Fruit fly (Drosophila melanogaster) whole organism, embryonic: ENCODE data around the gene CG43448.
A peak's percentile ranks its signal among the peaks of the same experiment; 100 is the strongest.

Experiments
- B-H2 ChIP-seq: fragments of 200-800 bp; sonication (Bioruptor generic); optimal IDR thresholded peaks from 2 replicates; lab custom pipeline; 2018; ENCODE audit warnings: missing biosample characterization, mild to moderate bottlenecking, missing genetic modification characterization
- Bteb2 ChIP-seq: fragments of 200-800 bp; sonication (Bioruptor generic); optimal IDR thresholded peaks from 2 replicates; lab custom pipeline; 2016; ENCODE audit warnings: missing biosample characterization, missing genetic modification characterization
- CG10267 ChIP-seq: fragments of 200-800 bp; sonication (Bioruptor generic); optimal IDR thresholded peaks from 2 replicates; lab custom pipeline; 2018; ENCODE audit warnings: missing biosample characterization, mild to moderate bottlenecking, missing genetic modification characterization, moderate library complexity
- CG10654 ChIP-seq: fragments of 200-800 bp; sonication (Bioruptor generic); optimal IDR thresholded peaks from 2 replicates; lab custom pipeline; 2016; ENCODE audit warnings: missing biosample characterization, missing genetic modification characterization
- CG12299 ChIP-seq: fragments of 200-800 bp; sonication (Bioruptor generic); optimal IDR thresholded peaks from 2 replicates; lab custom pipeline; 2018; ENCODE audit warnings: missing biosample characterization, mild to moderate bottlenecking, missing genetic modification characterization
- CG13624 ChIP-seq: fragments of 200-800 bp; sonication (Bioruptor generic); optimal IDR thresholded peaks from 2 replicates; lab custom pipeline; 2016; ENCODE audit warnings: missing biosample characterization, missing genetic modification characterization
- CG14441 ChIP-seq: fragments of 200-800 bp; sonication (Bioruptor generic); IDR thresholded peaks from 2 replicates; pipeline ENCODE4 v1.3.6; 2022; ENCODE audit warnings: missing biosample characterization, missing genetic modification characterization
- CG1529 ChIP-seq: fragments of 200-800 bp; sonication (Bioruptor generic); optimal IDR thresholded peaks from 3 replicates; lab custom pipeline; 2018; ENCODE audit warnings: missing biosample characterization, missing genetic modification characterization
- CG15479 ChIP-seq: fragments of 200-800 bp; sonication (Bioruptor generic); optimal IDR thresholded peaks from 3 replicates; lab custom pipeline; 2019; ENCODE audit warnings: missing biosample characterization, mild to moderate bottlenecking, missing genetic modification characterization, moderate library complexity
- CG1603 ChIP-seq: fragments of 200-800 bp; sonication (Bioruptor generic); optimal IDR thresholded peaks from 2 replicates; lab custom pipeline; 2019; ENCODE audit warnings: missing biosample characterization, mild to moderate bottlenecking, missing genetic modification characterization, moderate library complexity
- CG17186 ChIP-seq: fragments of 200-800 bp; sonication (Bioruptor generic); optimal IDR thresholded peaks from 3 replicates; lab custom pipeline; 2017; ENCODE audit warnings: missing biosample characterization, missing genetic modification reagents, missing genetic modification characterization
- CG17802 ChIP-seq: fragments of 200-800 bp; sonication (Bioruptor generic); optimal IDR thresholded peaks from 2 replicates; lab custom pipeline; 2018; ENCODE audit warnings: missing biosample characterization, mild to moderate bottlenecking, missing genetic modification characterization, moderate library complexity
- CG2116 ChIP-seq: fragments of 200-800 bp; sonication (Bioruptor generic); optimal IDR thresholded peaks from 3 replicates; lab custom pipeline; 2018; ENCODE audit warnings: missing biosample characterization, mild to moderate bottlenecking, missing genetic modification characterization
- CG32772 ChIP-seq: fragments of 200-800 bp; sonication (Bioruptor generic); IDR thresholded peaks from 2 replicates; pipeline ENCODE4 v1.3.6; 2022; ENCODE audit warnings: missing biosample characterization, missing genetic modification characterization
- CG33557 ChIP-seq: fragments of 200-800 bp; sonication (Bioruptor generic); optimal IDR thresholded peaks from 2 replicates; lab custom pipeline; 2019; ENCODE audit warnings: missing biosample characterization, mild to moderate bottlenecking, missing genetic modification characterization, moderate library complexity
- CG4360 ChIP-seq: fragments of 200-800 bp; sonication (Bioruptor generic); IDR thresholded peaks from 2 replicates; pipeline ENCODE4 v1.3.6; 2022; ENCODE audit warnings: missing biosample characterization, missing genetic modification characterization
- CG4730 ChIP-seq: fragments of 200-800 bp; sonication (Bioruptor generic); IDR thresholded peaks from 2 replicates; pipeline ENCODE4 v1.3.6; 2022; ENCODE audit warnings: missing biosample characterization, missing genetic modification characterization
- CG5245 ChIP-seq: fragments of 200-800 bp; sonication (Bioruptor generic); optimal IDR thresholded peaks from 3 replicates; lab custom pipeline; 2016; ENCODE audit warnings: missing biosample characterization, missing genetic modification characterization
- CG6175 ChIP-seq: fragments of 200-800 bp; sonication (Bioruptor generic); IDR thresholded peaks from 3 replicates; pipeline ENCODE4 v1.3.6; 2022; ENCODE audit warnings: missing biosample characterization, missing genetic modification characterization
- CG6854 ChIP-seq: fragments of 200-800 bp; sonication (Bioruptor generic); optimal IDR thresholded peaks from 3 replicates; lab custom pipeline; 2017; ENCODE audit warnings: missing biosample characterization, mild to moderate bottlenecking, missing genetic modification characterization
- CG7745 ChIP-seq: fragments of 200-800 bp; sonication (Bioruptor generic); optimal IDR thresholded peaks from 2 replicates; lab custom pipeline; 2018; ENCODE audit warnings: missing biosample characterization, mild to moderate bottlenecking, missing genetic modification characterization, moderate library complexity
- CG9437 ChIP-seq: fragments of 200-800 bp; sonication (Bioruptor generic); optimal IDR thresholded peaks from 2 replicates; lab custom pipeline; 2018; ENCODE audit warnings: missing biosample characterization, mild to moderate bottlenecking, missing genetic modification characterization
- Dfd ChIP-seq, 2 experiments: fragments of >200 bp; optimal IDR thresholded peaks; 2 replicates each; lab custom pipeline; 2017; ENCODE audit warnings: missing biosample characterization in 2 of 2, missing genetic modification characterization in 2 of 2
- Dip3 ChIP-seq: fragments of 200-800 bp; sonication (Bioruptor generic); optimal IDR thresholded peaks from 3 replicates; lab custom pipeline; 2016; ENCODE audit warnings: missing biosample characterization, missing genetic modification characterization
- Eip74EF ChIP-seq, 2 experiments: fragments of 200-800 bp in 1 of 2; fragments of >200 bp in 1 of 2; sonication (Bioruptor generic) in 1 of 2; optimal IDR thresholded peaks; 2 replicates each; lab custom pipeline; 2017 to 2019; ENCODE audit warnings: missing biosample characterization in 2 of 2, missing genetic modification characterization in 2 of 2, mild to moderate bottlenecking in 1 of 2, moderate library complexity in 1 of 2
- GATAe ChIP-seq: fragments of 200-800 bp; sonication (Bioruptor generic); conservative IDR thresholded peaks from 2 replicates; pipeline ENCODE4 v1.3.6; 2022; ENCODE audit warnings: missing biosample characterization, missing genetic modification characterization
- Mad ChIP-seq: fragments of 200-800 bp; sonication (Bioruptor generic); optimal IDR thresholded peaks from 2 replicates; lab custom pipeline; 2016; ENCODE audit warnings: missing biosample characterization, missing genetic modification characterization
- Pdp1 ChIP-seq, 2 experiments: fragments of 200-800 bp; sonication (Bioruptor generic); optimal IDR thresholded peaks; 3 replicates each; lab custom pipeline; 2016; ENCODE audit warnings: missing biosample characterization in 2 of 2, missing genetic modification characterization in 2 of 2, mild to moderate bottlenecking in 1 of 2, moderate library complexity in 1 of 2
- Six4 ChIP-seq: fragments of 200-800 bp; sonication (Bioruptor generic); optimal IDR thresholded peaks from 2 replicates; lab custom pipeline; 2016; ENCODE audit warnings: missing biosample characterization, missing genetic modification characterization
- Spps ChIP-seq: fragments of 200-800 bp; sonication (Bioruptor generic); optimal IDR thresholded peaks from 2 replicates; lab custom pipeline; 2018; ENCODE audit warnings: missing biosample characterization, mild to moderate bottlenecking, missing genetic modification characterization
- Sry-δ ChIP-seq: fragments of 200-800 bp; sonication (Bioruptor generic); optimal IDR thresholded peaks from 2 replicates; lab custom pipeline; 2016; ENCODE audit warnings: missing biosample characterization, missing genetic modification characterization
- bsh ChIP-seq, 2 experiments: fragments of 200-800 bp; sonication (Bioruptor generic); optimal IDR thresholded peaks; 2 replicates each; lab custom pipeline; 2017 to 2018; ENCODE audit warnings: mild to moderate bottlenecking in 2 of 2, missing biosample characterization in 2 of 2, missing genetic modification characterization in 2 of 2, moderate library complexity in 1 of 2
- chinmo ChIP-seq: fragments of 200-800 bp; sonication (Bioruptor generic); IDR thresholded peaks from 4 replicates; pipeline ENCODE4 v1.3.6; 2022; ENCODE audit warnings: missing biosample characterization, missing genetic modification characterization; ENCODE audit not compliant: partially characterized antibody
- dmrt99B ChIP-seq: fragments of 200-800 bp; sonication (Bioruptor generic); optimal IDR thresholded peaks from 2 replicates; lab custom pipeline; 2018; ENCODE audit warnings: missing biosample characterization, mild to moderate bottlenecking, missing genetic modification characterization, moderate library complexity
- gfzf ChIP-seq: fragments of 200-800 bp; sonication (Bioruptor generic); optimal IDR thresholded peaks from 2 replicates; lab custom pipeline; 2016; ENCODE audit warnings: missing biosample characterization, mild to moderate bottlenecking, missing genetic modification characterization, moderate library complexity
- grn ChIP-seq: fragments of 200-800 bp; sonication (Bioruptor generic); optimal IDR thresholded peaks from 3 replicates; lab custom pipeline; 2017; ENCODE audit warnings: missing biosample characterization, missing genetic modification characterization
- lilli ChIP-seq: fragments of 200-800 bp; sonication (Bioruptor generic); optimal IDR thresholded peaks from 3 replicates; lab custom pipeline; 2016; ENCODE audit warnings: missing biosample characterization, missing genetic modification characterization
- luna ChIP-seq: fragments of 200-800 bp; sonication (Bioruptor generic); optimal IDR thresholded peaks from 2 replicates; lab custom pipeline; 2016; ENCODE audit warnings: missing biosample characterization, missing genetic modification characterization
- mirr ChIP-seq: fragments of 200-800 bp; sonication (Bioruptor generic); optimal IDR thresholded peaks from 3 replicates; lab custom pipeline; 2018; ENCODE audit warnings: missing biosample characterization, mild to moderate bottlenecking, missing genetic modification characterization
- mld ChIP-seq: fragments of 200-800 bp; sonication (Bioruptor generic); IDR thresholded peaks from 3 replicates; pipeline ENCODE4 v1.3.6; 2022; ENCODE audit warnings: missing biosample characterization, missing genetic modification characterization; ENCODE audit not compliant: partially characterized antibody
- nau ChIP-seq: fragments of 200-800 bp; sonication (Bioruptor generic); optimal IDR thresholded peaks from 3 replicates; lab custom pipeline; 2017; ENCODE audit warnings: missing biosample characterization, mild to moderate bottlenecking, missing genetic modification characterization, missing genetic modification reagents
- odd ChIP-seq: fragments of 200-800 bp; sonication (Bioruptor generic); optimal IDR thresholded peaks from 2 replicates; lab custom pipeline; 2017; ENCODE audit warnings: missing biosample characterization, mild to moderate bottlenecking, missing genetic modification characterization
- psq ChIP-seq: fragments of 200-800 bp; sonication (Bioruptor generic); optimal IDR thresholded peaks from 2 replicates; lab custom pipeline; 2017; ENCODE audit warnings: missing biosample characterization, missing genetic modification characterization
- sim ChIP-seq: fragments of 200-800 bp; sonication (Bioruptor generic); IDR thresholded peaks from 2 replicates; pipeline ENCODE4 v1.3.6; 2022; ENCODE audit warnings: missing biosample characterization, missing genetic modification characterization
- sisA ChIP-seq: fragments of 200-800 bp; sonication (Bioruptor generic); IDR thresholded peaks from 2 replicates; pipeline ENCODE4 v1.3.6; 2022; ENCODE audit warnings: missing biosample characterization, missing genetic modification characterization
- sna ChIP-seq: fragments of 200-800 bp; sonication (Bioruptor generic); IDR thresholded peaks from 2 replicates; pipeline ENCODE4 v1.3.6; 2022; ENCODE audit warnings: missing biosample characterization, missing genetic modification characterization; ENCODE audit not compliant: partially characterized antibody
- sob ChIP-seq: fragments of 200-800 bp; sonication (Bioruptor generic); IDR thresholded peaks from 2 replicates; pipeline ENCODE4 v1.3.6; 2022; ENCODE audit warnings: missing biosample characterization, missing genetic modification characterization
- tna ChIP-seq: fragments of 200-800 bp; sonication (Bioruptor generic); IDR thresholded peaks from 2 replicates; pipeline ENCODE4 v1.3.6; 2022; ENCODE audit warnings: missing biosample characterization, missing genetic modification characterization; ENCODE audit not compliant: partially characterized antibody
- toy ChIP-seq: fragments of 200-800 bp; sonication (Bioruptor generic); IDR thresholded peaks from 2 replicates; pipeline ENCODE4 v1.3.6; 2022; ENCODE audit warnings: missing biosample characterization, missing genetic modification characterization
- vvl ChIP-seq: fragments of 200-800 bp; sonication (Bioruptor generic); IDR thresholded peaks from 2 replicates; pipeline ENCODE4 v1.3.6; 2022; ENCODE audit warnings: missing biosample characterization, missing genetic modification characterization

The CG43448 gene

dm6 chr3R:30195606-30196049 is 41.9 kb downstream of the CG43448 start (continued):
- TF ChIP-seq CG9437 (GFP tag; lab: Kevin White, UChicago) (no peak), sim (GFP tag; lab: Robert Waterston, UW) (no peak), bsh (GFP tag; optimal IDR thresholded peaks at IDR 0.05; lab: Kevin White, UChicago) (peak in 1 of 2 experiments; percentile 15), nau (GFP tag; lab: Kevin White, UChicago) (peak; percentile 14), CG33557 (GFP tag; lab: Kevin White, UChicago) (no peak), CG17802 (tag; lab: Kevin White, UChicago) (no peak), sob (GFP tag; lab: Robert Waterston, UW) (peak; percentile 68), toy (GFP tag; lab: Robert Waterston, UW) (0 out of 2 replicates have a peak, but pooled peaks have one; percentile 27), gfzf (GFP tag; lab: Kevin White, UChicago) (peak; percentile 33), CG1529 (no peak), psq (GFP tag; lab: Kevin White, UChicago) (no peak), CG17186 (GFP tag; lab: Kevin White, UChicago) (no peak), CG13624 (GFP tag; lab: Kevin White, UChicago) (no peak), Spps (tag; lab: Kevin White, UChicago) (no peak), vvl (GFP tag; lab: Robert Waterston, UW) (peak; percentile 75), CG6854 (GFP tag; lab: Kevin White, UChicago) (peak; percentile 25), tna (GFP tag; lab: Robert Waterston, UW) (0 out of 2 replicates have a peak, but pooled peaks have one; percentile 25), grn (GFP tag; lab: Kevin White, UChicago) (no peak), B-H2 (GFP tag; lab: Kevin White, UChicago) (peak; percentile 42), CG10654 (GFP tag; lab: Kevin White, UChicago) (no peak), CG14441 (GFP tag; lab: Robert Waterston, UW) (peak; percentile 46; the same call in 1 of the 2 replicates), lilli (GFP tag; lab: Kevin White, UChicago) (peak; percentile 67), Mad (GFP tag; lab: Kevin White, UChicago) (peak; percentile 10), CG15479 (GFP tag; lab: Kevin White, UChicago) (no peak), Eip74EF (GFP tag; optimal IDR thresholded peaks at IDR 0.05; lab: Kevin White, UChicago) (no peak), CG4730 (GFP tag; lab: Robert Waterston, UW) (0 out of 2 replicates have a peak, but pooled peaks have one; percentile 20), CG10267 (no peak), dmrt99B (tag; lab: Kevin White, UChicago) (peak; percentile 2), CG12299 (tag; lab: Kevin White, UChicago) (no peak), sna (no peak), Pdp1 (GFP tag; optimal IDR thresholded peaks at IDR 0.05; lab: Kevin White, UChicago) (peak in 1 of 2 experiments; percentile 44), luna (no peak), CG6175 (GFP tag; lab: Robert Waterston, UW) (no peak), Sry-δ (peak; percentile 5), chinmo (GFP tag; lab: Robert Waterston, UW) (peak; percentile 31; the same call in 1 of the 4 replicates), CG1603 (peak; percentile 37), odd (GFP tag; lab: Kevin White, UChicago) (no peak), CG5245 (GFP tag; lab: Kevin White, UChicago) (peak; percentile 6), Dip3 (GFP tag; lab: Kevin White, UChicago) (peak; percentile 14), mld (GFP tag; lab: Robert Waterston, UW) (no peak), CG32772 (0 out of 2 replicates have a peak, but pooled peaks have one; percentile 20), Dfd (GFP tag; optimal IDR thresholded peaks at IDR 0.05; lab: Kevin White, UChicago) (no peak), Six4 (no peak), sisA (no peak), Bteb2 (GFP tag; lab: Kevin White, UChicago) (peak; percentile 50), GATAe (GFP tag; lab: Robert Waterston, UW) (no peak), CG2116 (GFP tag; lab: Kevin White, UChicago) (peak; percentile 0), CG7745 (tag; lab: Kevin White, UChicago) (no peak), mirr (GFP tag; lab: Kevin White, UChicago) (peak; percentile 42), CG4360 (GFP tag; lab: Robert Waterston, UW) (no peak; the same call in 1 of the 2 replicates)
